Fruit fly (Drosophila melanogaster) whole organism, embryonic: ENCODE measurements around the gene Usp1.

Experiments used
- Aef1 ChIP-seq: fragments of 200-800 bp; sonication (Bioruptor generic); IDR thresholded peaks from 3 replicates; pipeline ENCODE4 v1.3.6; 2022; ENCODE audit warnings: missing biosample characterization, missing genetic modification characterization
- CG10979 ChIP-seq: fragments of 200-800 bp; sonication (Bioruptor generic); optimal IDR thresholded peaks from 2 replicates; lab custom pipeline; 2018; ENCODE audit warnings: missing biosample characterization, mild to moderate bottlenecking, missing genetic modification characterization, moderate library complexity
- CG14860 ChIP-seq: fragments of 200-800 bp; sonication (Bioruptor generic); IDR thresholded peaks from 3 replicates; pipeline ENCODE4 v1.3.6; 2022; ENCODE audit warnings: missing biosample characterization, missing genetic modification characterization; ENCODE audit not compliant: partially characterized antibody
- CG16779 ChIP-seq: fragments of 200-800 bp; sonication (Bioruptor generic); IDR thresholded peaks from 2 replicates; pipeline ENCODE4 v1.3.6; 2022; ENCODE audit warnings: missing biosample characterization, missing genetic modification characterization
- CG17829 ChIP-seq: fragments of 200-800 bp; optimal IDR thresholded peaks from 2 replicates; lab custom pipeline; 2019; ENCODE audit warnings: missing biosample characterization, mild to moderate bottlenecking, missing genetic modification characterization, moderate library complexity
- CG18262 ChIP-seq: fragments of 200-800 bp; optimal IDR thresholded peaks from 3 replicates; lab custom pipeline; 2019; ENCODE audit warnings: missing biosample characterization, mild to moderate bottlenecking, missing genetic modification characterization, moderate library complexity
- CG2129 ChIP-seq: fragments of 200-800 bp; sonication (Bioruptor generic); IDR thresholded peaks from 2 replicates; pipeline ENCODE4 v1.3.6; 2022; ENCODE audit warnings: missing biosample characterization, missing genetic modification characterization; ENCODE audit not compliant: partially characterized antibody
- CG2199 ChIP-seq: fragments of 200-800 bp; sonication (Bioruptor generic); IDR thresholded peaks from 3 replicates; pipeline ENCODE4 v1.3.6; 2022; ENCODE audit warnings: missing biosample characterization, missing genetic modification characterization
- CG2712 ChIP-seq: fragments of 200-800 bp; optimal IDR thresholded peaks from 3 replicates; lab custom pipeline; 2019; ENCODE audit warnings: missing biosample characterization, mild to moderate bottlenecking, missing genetic modification characterization, moderate library complexity
- CG32767 ChIP-seq: fragments of 200-800 bp; sonication (Bioruptor generic); IDR thresholded peaks from 2 replicates; pipeline ENCODE4 v1.3.6; 2022; ENCODE audit warnings: missing biosample characterization, missing genetic modification characterization
- CG33557 ChIP-seq: fragments of 200-800 bp; sonication (Bioruptor generic); optimal IDR thresholded peaks from 2 replicates; lab custom pipeline; 2019; ENCODE audit warnings: missing biosample characterization, mild to moderate bottlenecking, missing genetic modification characterization, moderate library complexity
- CG34376 ChIP-seq: fragments of 200-800 bp; sonication (Bioruptor generic); optimal IDR thresholded peaks from 2 replicates; lab custom pipeline; 2018; ENCODE audit warnings: missing biosample characterization, mild to moderate bottlenecking, missing genetic modification characterization
- CG34422 ChIP-seq: fragments of 200-800 bp; sonication (Bioruptor generic); IDR thresholded peaks from 3 replicates; pipeline ENCODE4 v1.3.6; 2022; ENCODE audit warnings: missing biosample characterization, missing genetic modification characterization
- CG4617 ChIP-seq: fragments of 200-800 bp; sonication (Bioruptor generic); optimal IDR thresholded peaks from 3 replicates; lab custom pipeline; 2016; ENCODE audit warnings: missing biosample characterization, missing genetic modification characterization, borderline replicate concordance
- CG9932 ChIP-seq: fragments of 200-800 bp; sonication (Bioruptor generic); IDR thresholded peaks from 2 replicates; pipeline ENCODE4 v1.3.6; 2022; ENCODE audit warnings: missing biosample characterization, missing genetic modification characterization
- CHES-1-like ChIP-seq: fragments of 200-800 bp; sonication (Bioruptor generic); optimal IDR thresholded peaks from 2 replicates; lab custom pipeline; 2016; ENCODE audit warnings: missing biosample characterization, missing genetic modification characterization
- CkIIα-i1 ChIP-seq: fragments of 200-800 bp; sonication (Bioruptor generic); IDR thresholded peaks from 2 replicates; pipeline ENCODE4 v1.3.6; 2022; ENCODE audit warnings: missing biosample characterization, missing genetic modification characterization
- H15 ChIP-seq: fragments of 200-800 bp; sonication (Bioruptor generic); IDR thresholded peaks from 3 replicates; pipeline ENCODE4 v1.3.6; 2022; ENCODE audit warnings: missing biosample characterization, missing genetic modification characterization
- Hr78 ChIP-seq, 2 experiments: fragments of 200-800 bp in 1 of 2; fragments of >200 bp in 1 of 2; sonication (Bioruptor generic) in 1 of 2; optimal IDR thresholded peaks; 2 replicates each; lab custom pipeline; 2017 to 2019; ENCODE audit warnings: missing biosample characterization in 2 of 2, missing genetic modification characterization in 2 of 2, mild to moderate bottlenecking in 1 of 2, moderate library complexity in 1 of 2
- Sin3A ChIP-seq: fragments of >200 bp; optimal IDR thresholded peaks from 2 replicates; lab custom pipeline; 2018
- ash1 ChIP-seq: fragments of 200-800 bp; sonication (Bioruptor generic); optimal IDR thresholded peaks from 2 replicates; lab custom pipeline; 2018; ENCODE audit warnings: missing biosample characterization, mild to moderate bottlenecking, missing genetic modification characterization
- bcd ChIP-seq: fragments of 200-800 bp; sonication (Bioruptor generic); optimal IDR thresholded peaks from 2 replicates; lab custom pipeline; 2017; ENCODE audit warnings: missing biosample characterization, mild to moderate bottlenecking, missing genetic modification characterization
- cg ChIP-seq: fragments of 200-800 bp; sonication (Bioruptor generic); optimal IDR thresholded peaks from 3 replicates; lab custom pipeline; 2019; ENCODE audit warnings: missing biosample characterization, mild to moderate bottlenecking, missing genetic modification characterization, moderate library complexity
- crol ChIP-seq: fragments of 200-800 bp; sonication (Bioruptor generic); IDR thresholded peaks from 2 replicates; pipeline ENCODE4 v1.3.6; 2022; ENCODE audit warnings: missing biosample characterization, missing genetic modification characterization
- dysf ChIP-seq: fragments of 200-800 bp; sonication (Bioruptor generic); IDR thresholded peaks from 3 replicates; pipeline ENCODE4 v1.3.6; 2022; ENCODE audit warnings: missing biosample characterization, missing genetic modification characterization
- fd102C ChIP-seq: fragments of 200-800 bp; sonication (Bioruptor generic); optimal IDR thresholded peaks from 2 replicates; lab custom pipeline; 2018; ENCODE audit warnings: missing biosample characterization, mild to moderate bottlenecking, missing genetic modification characterization, moderate library complexity
- gcm ChIP-seq: fragments of 200-800 bp; sonication (Bioruptor generic); optimal IDR thresholded peaks from 2 replicates; lab custom pipeline; 2019; ENCODE audit warnings: missing biosample characterization, mild to moderate bottlenecking, missing genetic modification characterization, moderate library complexity
- gem ChIP-seq: fragments of 200-800 bp; sonication (Bioruptor generic); optimal IDR thresholded peaks from 2 replicates; lab custom pipeline; 2019; ENCODE audit warnings: missing biosample characterization, mild to moderate bottlenecking, missing genetic modification characterization, moderate library complexity
- gfzf ChIP-seq: fragments of 200-800 bp; sonication (Bioruptor generic); optimal IDR thresholded peaks from 2 replicates; lab custom pipeline; 2016; ENCODE audit warnings: missing biosample characterization, mild to moderate bottlenecking, missing genetic modification characterization, moderate library complexity
- jumu ChIP-seq: fragments of 200-800 bp; sonication (Bioruptor generic); optimal IDR thresholded peaks from 3 replicates; lab custom pipeline; 2016; ENCODE audit warnings: missing biosample characterization, missing genetic modification characterization
- kni ChIP-seq: fragments of 200-800 bp; sonication (Bioruptor generic); optimal IDR thresholded peaks from 3 replicates; lab custom pipeline; 2017; ENCODE audit warnings: mild to moderate bottlenecking, missing biosample characterization, missing genetic modification reagents, missing genetic modification characterization
- lola ChIP-seq, 3 experiments: fragments of >200 bp in 2 of 3; fragments of 200-800 bp in 1 of 3; sonication (Bioruptor generic) in 1 of 3; optimal IDR thresholded peaks; 2 replicates each; lab custom pipeline; 2017 to 2019; ENCODE audit warnings: missing biosample characterization in 3 of 3, missing genetic modification characterization in 3 of 3, mild to moderate bottlenecking in 1 of 3, moderate library complexity in 1 of 3
- nom ChIP-seq: fragments of 200-800 bp; sonication (Bioruptor generic); optimal IDR thresholded peaks from 2 replicates; lab custom pipeline; 2017; ENCODE audit warnings: missing biosample characterization, missing genetic modification characterization, mild to moderate bottlenecking, moderate library complexity, missing genetic modification reagents
- pfk ChIP-seq: fragments of 200-800 bp; sonication (Bioruptor generic); optimal IDR thresholded peaks from 2 replicates; lab custom pipeline; 2018; ENCODE audit warnings: missing biosample characterization, mild to moderate bottlenecking, missing genetic modification characterization, moderate library complexity
- phol ChIP-seq: fragments of 200-800 bp; sonication (Bioruptor generic); optimal IDR thresholded peaks from 3 replicates; lab custom pipeline; 2018; ENCODE audit warnings: missing biosample characterization, mild to moderate bottlenecking, missing genetic modification characterization, moderate library complexity
- sens ChIP-seq: fragments of 200-800 bp; sonication (Bioruptor generic); peaks from one replicate; lab custom pipeline; 2016; ENCODE audit warnings: missing biosample characterization, missing genetic modification characterization
- sob ChIP-seq: fragments of 200-800 bp; sonication (Bioruptor generic); IDR thresholded peaks from 2 replicates; pipeline ENCODE4 v1.3.6; 2022; ENCODE audit warnings: missing biosample characterization, missing genetic modification characterization
- twi ChIP-seq: fragments of 200-800 bp; optimal IDR thresholded peaks from 2 replicates; lab custom pipeline; 2019; ENCODE audit warnings: missing biosample characterization, mild to moderate bottlenecking, missing genetic modification characterization, moderate library complexity
- vfl ChIP-seq: fragments of 200-800 bp; sonication (Bioruptor generic); optimal IDR thresholded peaks from 2 replicates; lab custom pipeline; 2016; ENCODE audit warnings: missing biosample characterization, missing genetic modification characterization
- zen2 ChIP-seq: fragments of 200-800 bp; sonication (Bioruptor generic); IDR thresholded peaks from 3 replicates; pipeline ENCODE4 v1.3.6; 2022; ENCODE audit warnings: missing biosample characterization, missing genetic modification characterization; ENCODE audit not compliant: partially characterized antibody

Usp1 gene

dm6 chr3R:29280633-29281572, 51.9 kb downstream of the Usp1 start (continued):
- TF ChIP-seq CG2129 (GFP tag; lab: Robert Waterston, UW) (no peak), zen2 (GFP tag; lab: Robert Waterston, UW) (no peak), crol (GFP tag; lab: Robert Waterston, UW) (no peak), cg (GFP tag; lab: Kevin White, UChicago) (peak; percentile 36), CG9932 (GFP tag; lab: Robert Waterston, UW) (no peak), sens (GFP tag; lab: Kevin White, UChicago) (peak; percentile 64), bcd (GFP tag; lab: Kevin White, UChicago) (no peak), jumu (no peak), CG34376 (no peak), phol (tag; lab: Kevin White, UChicago) (peak; percentile 2), Sin3A (lab: Kevin White, UChicago) (no peak), CHES-1-like (GFP tag; lab: Kevin White, UChicago) (no peak), fd102C (no peak), H15 (GFP tag; lab: Robert Waterston, UW) (no peak), CG14860 (GFP tag; lab: Robert Waterston, UW) (no peak), kni (peak; percentile 63), sob (no peak), CG2712 (peak; percentile 28), CG18262 (peak; percentile 32), dysf (GFP tag; lab: Robert Waterston, UW) (no peak), twi (tag; lab: Kevin White, UChicago) (no peak), lola (GFP tag; optimal IDR thresholded peaks at IDR 0.05; lab: Kevin White, UChicago) (peak in 1 of 3 experiments; percentile 20), nom (GFP tag; lab: Kevin White, UChicago) (peak; percentile 9), CG2199 (GFP tag; lab: Robert Waterston, UW) (0 out of 3 replicates have a peak, but pooled peaks have one; percentile 70), CG16779 (GFP tag; lab: Robert Waterston, UW) (no peak), CG4617 (no peak), gem (tag; lab: Kevin White, UChicago) (peak; percentile 5), vfl (GFP tag; lab: Kevin White, UChicago) (no peak), gfzf (no peak), CG34422 (no peak), CG32767 (GFP tag; lab: Robert Waterston, UW) (peak; percentile 42; the same call in 1 of the 2 replicates), CG17829 (tag; lab: Kevin White, UChicago) (peak; percentile 28), pfk (no peak), Aef1 (no peak), CG10979 (peak; percentile 5), gcm (no peak), Hr78 (GFP tag; optimal IDR thresholded peaks at IDR 0.05; lab: Kevin White, UChicago) (no peak), CkIIα-i1 (no peak), CG33557 (peak; percentile 18), ash1 (no peak)
